Fruit fly (Drosophila melanogaster): ENCODE results near the gene CG43673.

- TF ChIP-seq CG7101 (tag; optimal IDR thresholded peaks at IDR 0.05) = no peak
- no peak for TF ChIP-seq kay (GFP tag; ENCODE audit: borderline replicate concordance)
- TF ChIP-seq cnc (optimal IDR thresholded peaks at IDR 0.05) = no peak
- no peak for TF ChIP-seq CG11617 (GFP tag; optimal IDR thresholded peaks at IDR 0.05)
- no peak for TF ChIP-seq Clk (GFP tag; optimal IDR thresholded peaks at IDR 0.05)
- no peak for TF ChIP-seq CG14711 (tag; optimal IDR thresholded peaks at IDR 0.05)
- TF ChIP-seq toe (GFP tag; optimal IDR thresholded peaks at IDR 0.05) = no peak
- TF ChIP-seq Hr96 (GFP tag; optimal IDR thresholded peaks at IDR 0.05) = no peak
Measured at dm6 chrX:15756018-15756417, 22.9 kb upstream of the CG43673 start, which contains the start of gene CG8260.

All from whole organism, adult.